Fruit fly (Drosophila melanogaster) whole organism, embryonic: Measurements from ENCODE around the gene rictor.

Experiments used
- Ada2b ChIP-seq: fragments of 200-800 bp; sonication (Bioruptor generic); IDR thresholded peaks from 2 replicates; pipeline ENCODE4 v1.3.6; 2022; ENCODE audit warnings: missing biosample characterization, missing genetic modification characterization
- CG10543 ChIP-seq: fragments of 200-800 bp; sonication (Bioruptor generic); optimal IDR thresholded peaks from 3 replicates; lab custom pipeline; 2017; ENCODE audit warnings: missing biosample characterization, mild to moderate bottlenecking, missing genetic modification characterization, moderate library complexity
- CG11695 ChIP-seq: fragments of 200-800 bp; sonication (Bioruptor generic); IDR thresholded peaks from 3 replicates; pipeline ENCODE4 v1.3.6; 2022; ENCODE audit warnings: missing biosample characterization, missing genetic modification characterization
- CG1233 ChIP-seq: fragments of 200-800 bp; sonication (Bioruptor generic); optimal IDR thresholded peaks from 4 replicates; lab custom pipeline; 2018; ENCODE audit warnings: missing biosample characterization, mild to moderate bottlenecking, missing genetic modification characterization
- CG14441 ChIP-seq: fragments of 200-800 bp; sonication (Bioruptor generic); IDR thresholded peaks from 2 replicates; pipeline ENCODE4 v1.3.6; 2022; ENCODE audit warnings: missing biosample characterization, missing genetic modification characterization
- CG14710 ChIP-seq: fragments of 200-800 bp; sonication (Bioruptor generic); optimal IDR thresholded peaks from 3 replicates; lab custom pipeline; 2019; ENCODE audit warnings: missing biosample characterization, mild to moderate bottlenecking, missing genetic modification characterization, moderate library complexity
- CG15479 ChIP-seq: fragments of 200-800 bp; sonication (Bioruptor generic); optimal IDR thresholded peaks from 3 replicates; lab custom pipeline; 2019; ENCODE audit warnings: missing biosample characterization, mild to moderate bottlenecking, missing genetic modification characterization, moderate library complexity
- CG15696 ChIP-seq: fragments of 200-800 bp; sonication (Bioruptor generic); optimal IDR thresholded peaks from 2 replicates; lab custom pipeline; 2019; ENCODE audit warnings: missing biosample characterization, mild to moderate bottlenecking, missing genetic modification characterization, moderate library complexity
- CG17186 ChIP-seq: fragments of 200-800 bp; sonication (Bioruptor generic); optimal IDR thresholded peaks from 3 replicates; lab custom pipeline; 2017; ENCODE audit warnings: missing biosample characterization, missing genetic modification reagents, missing genetic modification characterization
- CG18476 ChIP-seq: fragments of 200-800 bp; sonication (Bioruptor generic); optimal IDR thresholded peaks from 2 replicates; lab custom pipeline; 2016; ENCODE audit warnings: missing biosample characterization, mild to moderate bottlenecking, missing genetic modification characterization
- CG2202 ChIP-seq: fragments of 200-800 bp; sonication (Bioruptor generic); optimal IDR thresholded peaks from 2 replicates; lab custom pipeline; 2018; ENCODE audit warnings: missing biosample characterization, mild to moderate bottlenecking, missing genetic modification characterization
- CG30403 ChIP-seq: fragments of 200-800 bp; sonication (Bioruptor generic); optimal IDR thresholded peaks from 3 replicates; lab custom pipeline; 2016; ENCODE audit warnings: missing biosample characterization, missing genetic modification characterization
- CG32532 ChIP-seq: fragments of 200-800 bp; sonication (Bioruptor generic); IDR thresholded peaks from 2 replicates; pipeline ENCODE4 v1.3.6; 2022; ENCODE audit warnings: missing biosample characterization, missing genetic modification characterization
- CG34376 ChIP-seq: fragments of 200-800 bp; sonication (Bioruptor generic); optimal IDR thresholded peaks from 2 replicates; lab custom pipeline; 2018; ENCODE audit warnings: missing biosample characterization, mild to moderate bottlenecking, missing genetic modification characterization
- CG5953 ChIP-seq: fragments of 200-800 bp; sonication (Bioruptor generic); IDR thresholded peaks from 2 replicates; pipeline ENCODE4 v1.3.6; 2022; ENCODE audit warnings: missing biosample characterization, missing genetic modification characterization
- CG8924 ChIP-seq: fragments of 200-800 bp; optimal IDR thresholded peaks from 3 replicates; lab custom pipeline; 2019; ENCODE audit warnings: missing biosample characterization, mild to moderate bottlenecking, missing genetic modification characterization, moderate library complexity
- CG9609 ChIP-seq: fragments of 200-800 bp; sonication (Bioruptor generic); optimal IDR thresholded peaks from 3 replicates; lab custom pipeline; 2016; ENCODE audit warnings: missing biosample characterization, missing genetic modification characterization
- CkIIα-i1 ChIP-seq: fragments of 200-800 bp; sonication (Bioruptor generic); IDR thresholded peaks from 2 replicates; pipeline ENCODE4 v1.3.6; 2022; ENCODE audit warnings: missing biosample characterization, missing genetic modification characterization
- CoRest ChIP-seq: fragments of 200-800 bp; sonication (Bioruptor generic); optimal IDR thresholded peaks from 3 replicates; lab custom pipeline; 2018; ENCODE audit warnings: missing biosample characterization, mild to moderate bottlenecking, missing genetic modification characterization, moderate library complexity
- Dek ChIP-seq: fragments of 200-800 bp; sonication (Bioruptor generic); optimal IDR thresholded peaks from 3 replicates; lab custom pipeline; 2019; ENCODE audit warnings: missing biosample characterization, mild to moderate bottlenecking, missing genetic modification characterization, moderate library complexity
- Doc3 ChIP-seq: fragments of 200-800 bp; sonication (Bioruptor generic); IDR thresholded peaks from 3 replicates; pipeline ENCODE4 v1.3.6; 2022; ENCODE audit warnings: missing biosample characterization, missing genetic modification characterization; ENCODE audit not compliant: partially characterized antibody
- Dp ChIP-seq: fragments of 200-800 bp; sonication (Bioruptor generic); optimal IDR thresholded peaks from 2 replicates; lab custom pipeline; 2018; ENCODE audit warnings: missing biosample characterization, mild to moderate bottlenecking, missing genetic modification characterization, moderate library complexity
- Dref ChIP-seq: fragments of 200-800 bp; sonication (Bioruptor generic); IDR thresholded peaks from 2 replicates; pipeline ENCODE4 v1.3.6; 2022; ENCODE audit warnings: missing biosample characterization, missing genetic modification characterization
- Fer3 ChIP-seq: fragments of 200-800 bp; sonication (Bioruptor generic); optimal IDR thresholded peaks from 2 replicates; lab custom pipeline; 2018; ENCODE audit warnings: missing biosample characterization, mild to moderate bottlenecking, missing genetic modification characterization, moderate library complexity
- HLH4C ChIP-seq: fragments of 200-800 bp; sonication (Bioruptor generic); IDR thresholded peaks from 3 replicates; pipeline ENCODE4 v1.3.6; 2022; ENCODE audit warnings: missing biosample characterization, missing genetic modification characterization; ENCODE audit not compliant: partially characterized antibody
- Kr ChIP-seq: fragments of 200-800 bp; sonication (Bioruptor generic); optimal IDR thresholded peaks from 2 replicates; lab custom pipeline; 2017; ENCODE audit warnings: missing biosample characterization, mild to moderate bottlenecking, missing genetic modification characterization
- Lpt ChIP-seq: fragments of >200 bp; optimal IDR thresholded peaks from 2 replicates; lab custom pipeline; 2018; ENCODE audit warnings: missing biosample characterization, missing genetic modification characterization
- NC2α ChIP-seq: fragments of 200-800 bp; sonication (Bioruptor generic); optimal IDR thresholded peaks from 2 replicates; lab custom pipeline; 2016; ENCODE audit warnings: missing biosample characterization, missing genetic modification characterization
- NFAT ChIP-seq: fragments of 200-800 bp; sonication (Bioruptor generic); IDR thresholded peaks from 2 replicates; pipeline ENCODE4 v1.3.6; 2022; ENCODE audit warnings: missing biosample characterization, missing genetic modification characterization
- Nf-YC ChIP-seq: fragments of 200-800 bp; optimal IDR thresholded peaks from 3 replicates; lab custom pipeline; 2019; ENCODE audit warnings: missing biosample characterization, mild to moderate bottlenecking, missing genetic modification characterization, moderate library complexity
- Oaz ChIP-seq: fragments of 200-800 bp; sonication (Bioruptor generic); IDR thresholded peaks from 2 replicates; pipeline ENCODE4 v1.3.6; 2022; ENCODE audit warnings: missing biosample characterization, missing genetic modification characterization
- Oli ChIP-seq: fragments of 200-800 bp; sonication (Bioruptor generic); optimal IDR thresholded peaks from 2 replicates; lab custom pipeline; 2018; ENCODE audit warnings: missing biosample characterization, mild to moderate bottlenecking, missing genetic modification characterization, moderate library complexity
- Ravus ChIP-seq: fragments of 200-800 bp; sonication (Bioruptor generic); IDR thresholded peaks from 2 replicates; pipeline ENCODE4 v1.3.6; 2022; ENCODE audit warnings: missing biosample characterization, missing genetic modification characterization
- Side ChIP-seq: fragments of 200-800 bp; sonication (Bioruptor generic); optimal IDR thresholded peaks from 2 replicates; lab custom pipeline; 2016; ENCODE audit warnings: missing biosample characterization, missing genetic modification characterization
- ci ChIP-seq: fragments of 200-800 bp; sonication (Bioruptor generic); IDR thresholded peaks from 3 replicates; pipeline ENCODE4 v1.3.6; 2022; ENCODE audit warnings: missing biosample characterization, missing genetic modification characterization
- crp ChIP-seq, 2 experiments: fragments of 200-800 bp; sonication (Bioruptor generic); optimal IDR thresholded peaks; 2 replicates in 1 of 2; 3 replicates in 1 of 2; lab custom pipeline; 2017; ENCODE audit warnings: missing biosample characterization in 2 of 2, missing genetic modification characterization in 2 of 2, mild to moderate bottlenecking in 1 of 2, moderate library complexity in 1 of 2
- dm ChIP-seq: fragments of 200-800 bp; sonication (Bioruptor generic); optimal IDR thresholded peaks from 3 replicates; lab custom pipeline; 2016; ENCODE audit warnings: missing biosample characterization, missing genetic modification characterization
- ems ChIP-seq: fragments of 200-800 bp; sonication (Bioruptor generic); optimal IDR thresholded peaks from 3 replicates; lab custom pipeline; 2016; ENCODE audit warnings: missing biosample characterization, missing genetic modification characterization
- exex ChIP-seq: fragments of 200-800 bp; sonication (Bioruptor generic); optimal IDR thresholded peaks from 4 replicates; lab custom pipeline; 2018; ENCODE audit warnings: missing biosample characterization, mild to moderate bottlenecking, missing genetic modification characterization, moderate library complexity
- fd102C ChIP-seq: fragments of 200-800 bp; sonication (Bioruptor generic); optimal IDR thresholded peaks from 2 replicates; lab custom pipeline; 2018; ENCODE audit warnings: missing biosample characterization, mild to moderate bottlenecking, missing genetic modification characterization, moderate library complexity
- fd64A ChIP-seq: fragments of 200-800 bp; sonication (Bioruptor generic); optimal IDR thresholded peaks from 3 replicates; lab custom pipeline; 2018; ENCODE audit warnings: missing biosample characterization, mild to moderate bottlenecking, missing genetic modification characterization
- mam ChIP-seq: fragments of 200-800 bp; sonication (Bioruptor generic); optimal IDR thresholded peaks from 3 replicates; lab custom pipeline; 2016; ENCODE audit warnings: missing biosample characterization, missing genetic modification characterization
- nau ChIP-seq: fragments of 200-800 bp; sonication (Bioruptor generic); optimal IDR thresholded peaks from 3 replicates; lab custom pipeline; 2017; ENCODE audit warnings: missing biosample characterization, mild to moderate bottlenecking, missing genetic modification characterization, missing genetic modification reagents
- pita ChIP-seq: fragments of 200-800 bp; sonication (Bioruptor generic); optimal IDR thresholded peaks from 2 replicates; lab custom pipeline; 2017; ENCODE audit warnings: missing biosample characterization, mild to moderate bottlenecking, missing genetic modification characterization
- pzg ChIP-seq: fragments of 200-800 bp; sonication (Bioruptor generic); optimal IDR thresholded peaks from 3 replicates; lab custom pipeline; 2018; ENCODE audit warnings: missing biosample characterization, mild to moderate bottlenecking, missing genetic modification characterization, moderate library complexity
- salm ChIP-seq: fragments of 200-800 bp; sonication (Bioruptor generic); optimal IDR thresholded peaks from 2 replicates; lab custom pipeline; 2018; ENCODE audit warnings: missing biosample characterization, mild to moderate bottlenecking, missing genetic modification characterization
- schlank ChIP-seq: fragments of 200-800 bp; sonication (Bioruptor generic); optimal IDR thresholded peaks from 2 replicates; lab custom pipeline; 2018; ENCODE audit warnings: missing biosample characterization, mild to moderate bottlenecking, missing genetic modification characterization
- sd ChIP-seq: fragments of 200-800 bp; sonication (Bioruptor generic); optimal IDR thresholded peaks from 3 replicates; lab custom pipeline; 2018; ENCODE audit warnings: missing biosample characterization, mild to moderate bottlenecking, missing genetic modification characterization, moderate library complexity
- seq ChIP-seq: fragments of 200-800 bp; sonication (Bioruptor generic); IDR thresholded peaks from 2 replicates; pipeline ENCODE4 v1.3.6; 2022; ENCODE audit warnings: missing biosample characterization, missing genetic modification characterization
- slp2 ChIP-seq: fragments of 200-800 bp; sonication (Bioruptor generic); optimal IDR thresholded peaks from 2 replicates; lab custom pipeline; 2016; ENCODE audit warnings: missing biosample characterization, missing genetic modification characterization
- usp ChIP-seq: fragments of >200 bp; optimal IDR thresholded peaks from 2 replicates; lab custom pipeline; 2017; ENCODE audit warnings: missing biosample characterization, missing genetic modification characterization
- wdn ChIP-seq: fragments of 200-800 bp; sonication (Bioruptor generic); IDR thresholded peaks from 2 replicates; pipeline ENCODE4 v1.3.6; 2022; ENCODE audit warnings: missing biosample characterization, missing genetic modification characterization

The rictor gene

DNA sequence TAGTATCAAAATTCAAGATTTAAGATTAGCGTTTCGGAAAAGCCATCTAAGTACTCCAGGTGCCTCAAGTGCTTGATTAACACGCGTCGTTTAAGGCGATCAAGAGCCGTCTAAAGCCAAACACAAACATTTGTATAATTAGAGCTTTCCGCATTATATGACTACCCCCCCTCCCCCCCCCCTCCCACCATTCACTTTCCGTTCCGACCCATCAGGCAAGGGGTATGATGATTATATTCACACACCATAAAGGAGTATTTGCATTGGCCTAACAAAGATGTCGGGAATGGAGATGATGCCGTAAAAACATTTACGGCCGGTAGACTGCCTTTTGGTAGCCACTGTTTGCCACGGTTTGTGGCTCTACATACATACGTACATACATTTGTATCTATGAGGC lies 45.5 kb upstream of the rictor start (continued):
- TF ChIP-seq Oli (tag; lab: Kevin White, UChicago) (no peak), Kr (GFP tag; lab: Kevin White, UChicago) (no peak), CG14710 (tag; lab: Kevin White, UChicago) (no peak), CG9609 (GFP tag; lab: Kevin White, UChicago) (no peak), crp (GFP tag; optimal IDR thresholded peaks at IDR 0.05; lab: Kevin White, UChicago) (no peak), usp (GFP tag; lab: Kevin White, UChicago) (no peak), Lpt (GFP tag; lab: Kevin White, UChicago) (no peak), Side (GFP tag; lab: Kevin White, UChicago) (no peak), CG18476 (GFP tag; lab: Kevin White, UChicago) (no peak), CG34376 (GFP tag; lab: Kevin White, UChicago) (peak; percentile 11), CG10543 (GFP tag; lab: Kevin White, UChicago) (peak; percentile 57), pzg (GFP tag; lab: Kevin White, UChicago) (no peak), CG2202 (no peak), Dp (GFP tag; lab: Kevin White, UChicago) (no peak), CkIIα-i1 (no peak), CG15696 (tag; lab: Kevin White, UChicago) (no peak), Doc3 (GFP tag; lab: Robert Waterston, UW) (no peak), exex (peak; percentile 63), wdn (GFP tag; lab: Robert Waterston, UW) (no peak), Dref (GFP tag; lab: Robert Waterston, UW) (no peak), CG30403 (GFP tag; lab: Kevin White, UChicago) (no peak), pita (GFP tag; lab: Kevin White, UChicago) (no peak), CG32532 (GFP tag; lab: Robert Waterston, UW) (no peak), Fer3 (tag; lab: Kevin White, UChicago) (peak; percentile 22), slp2 (GFP tag; lab: Kevin White, UChicago) (no peak), nau (GFP tag; lab: Kevin White, UChicago) (no peak), Dek (tag; lab: Kevin White, UChicago) (no peak), CoRest (tag; lab: Kevin White, UChicago) (peak; percentile 10), Nf-YC (tag; lab: Kevin White, UChicago) (peak; percentile 45), Ada2b (GFP tag; lab: Robert Waterston, UW) (no peak), CG15479 (GFP tag; lab: Kevin White, UChicago) (no peak), CG1233 (GFP tag; lab: Kevin White, UChicago) (no peak), ems (GFP tag; lab: Kevin White, UChicago) (no peak), Oaz (GFP tag; lab: Robert Waterston, UW) (no peak), NC2α (GFP tag; lab: Kevin White, UChicago) (no peak), salm (tag; lab: Kevin White, UChicago) (no peak), schlank (tag; lab: Kevin White, UChicago) (peak; percentile 42), NFAT (no peak), CG11695 (GFP tag; lab: Robert Waterston, UW) (no peak), Ravus (GFP tag; lab: Robert Waterston, UW) (no peak), fd64A (GFP tag; lab: Kevin White, UChicago) (peak; percentile 6), seq (no peak), mam (GFP tag; lab: Kevin White, UChicago) (no peak), fd102C (GFP tag; lab: Kevin White, UChicago) (no peak), HLH4C (no peak), ci (GFP tag; lab: Robert Waterston, UW) (no peak), CG8924 (tag; lab: Kevin White, UChicago) (peak; percentile 17), CG14441 (GFP tag; lab: Robert Waterston, UW) (no peak), CG5953 (GFP tag; lab: Robert Waterston, UW) (no peak), CG17186 (GFP tag; lab: Kevin White, UChicago) (no peak), sd (tag; lab: Kevin White, UChicago) (peak; percentile 21), dm (GFP tag; lab: Kevin White, UChicago) (no peak)
